Fruit fly (Drosophila melanogaster) whole organism, embryonic: ENCODE measurements around the gene Mdh2.

Source experiments
- Antp ChIP-seq: fragments of 200-800 bp; sonication (Bioruptor generic); optimal IDR thresholded peaks from 3 replicates; lab custom pipeline; 2016; ENCODE audit warnings: missing biosample characterization, missing genetic modification characterization
- Blimp-1 ChIP-seq: fragments of 200-800 bp; sonication (Bioruptor generic); optimal IDR thresholded peaks from 3 replicates; lab custom pipeline; 2018; ENCODE audit warnings: missing biosample characterization, missing genetic modification characterization, mild to moderate bottlenecking, moderate library complexity, missing genetic modification reagents
- CG10654 ChIP-seq: fragments of 200-800 bp; sonication (Bioruptor generic); optimal IDR thresholded peaks from 2 replicates; lab custom pipeline; 2016; ENCODE audit warnings: missing biosample characterization, missing genetic modification characterization
- CG10979 ChIP-seq: fragments of 200-800 bp; sonication (Bioruptor generic); optimal IDR thresholded peaks from 2 replicates; lab custom pipeline; 2018; ENCODE audit warnings: missing biosample characterization, mild to moderate bottlenecking, missing genetic modification characterization, moderate library complexity
- CG11093 ChIP-seq: fragments of 200-800 bp; sonication (Bioruptor generic); IDR thresholded peaks from 3 replicates; pipeline ENCODE4 v1.3.6; 2022; ENCODE audit warnings: missing biosample characterization, missing genetic modification characterization
- CG11456 ChIP-seq: fragments of 200-800 bp; sonication (Bioruptor generic); IDR thresholded peaks from 3 replicates; pipeline ENCODE4 v1.3.6; 2022; ENCODE audit warnings: missing biosample characterization, missing genetic modification characterization
- CG12155 ChIP-seq: fragments of 200-800 bp; sonication (Bioruptor generic); optimal IDR thresholded peaks from 3 replicates; lab custom pipeline; 2016; ENCODE audit warnings: missing biosample characterization, missing genetic modification characterization
- CG13424 ChIP-seq: fragments of 200-800 bp; sonication (Bioruptor generic); optimal IDR thresholded peaks from 2 replicates; lab custom pipeline; 2019; ENCODE audit warnings: missing biosample characterization, mild to moderate bottlenecking, missing genetic modification characterization, moderate library complexity
- CG13624 ChIP-seq: fragments of 200-800 bp; sonication (Bioruptor generic); optimal IDR thresholded peaks from 2 replicates; lab custom pipeline; 2016; ENCODE audit warnings: missing biosample characterization, missing genetic modification characterization
- CG14860 ChIP-seq: fragments of 200-800 bp; sonication (Bioruptor generic); IDR thresholded peaks from 3 replicates; pipeline ENCODE4 v1.3.6; 2022; ENCODE audit warnings: missing biosample characterization, missing genetic modification characterization; ENCODE audit not compliant: partially characterized antibody
- CG15269 ChIP-seq: fragments of 200-800 bp; sonication (Bioruptor generic); optimal IDR thresholded peaks from 2 replicates; lab custom pipeline; 2018; ENCODE audit warnings: missing biosample characterization, mild to moderate bottlenecking, missing genetic modification characterization, moderate library complexity
- CG15479 ChIP-seq: fragments of 200-800 bp; sonication (Bioruptor generic); optimal IDR thresholded peaks from 3 replicates; lab custom pipeline; 2019; ENCODE audit warnings: missing biosample characterization, mild to moderate bottlenecking, missing genetic modification characterization, moderate library complexity
- CG16813 ChIP-seq: fragments of 200-800 bp; sonication (Bioruptor generic); IDR thresholded peaks from 3 replicates; pipeline ENCODE4 v1.3.6; 2022; ENCODE audit warnings: missing biosample characterization, missing genetic modification characterization; ENCODE audit not compliant: partially characterized antibody
- CG17328 ChIP-seq: fragments of 200-800 bp; sonication (Bioruptor generic); IDR thresholded peaks from 2 replicates; pipeline ENCODE4 v1.3.6; 2022; ENCODE audit warnings: missing biosample characterization, missing genetic modification characterization
- CG2875 ChIP-seq: fragments of 200-800 bp; sonication (Bioruptor generic); optimal IDR thresholded peaks from 2 replicates; lab custom pipeline; 2017; ENCODE audit warnings: missing biosample characterization, mild to moderate bottlenecking, missing genetic modification characterization, missing genetic modification reagents
- CG32532 ChIP-seq: fragments of 200-800 bp; sonication (Bioruptor generic); IDR thresholded peaks from 2 replicates; pipeline ENCODE4 v1.3.6; 2022; ENCODE audit warnings: missing biosample characterization, missing genetic modification characterization
- CG4328 ChIP-seq: fragments of 200-800 bp; sonication (Bioruptor generic); optimal IDR thresholded peaks from 3 replicates; lab custom pipeline; 2017; ENCODE audit warnings: missing biosample characterization, missing genetic modification reagents, missing genetic modification characterization
- CG4730 ChIP-seq: fragments of 200-800 bp; sonication (Bioruptor generic); IDR thresholded peaks from 2 replicates; pipeline ENCODE4 v1.3.6; 2022; ENCODE audit warnings: missing biosample characterization, missing genetic modification characterization
- CG6689 ChIP-seq: fragments of 200-800 bp; sonication (Bioruptor generic); IDR thresholded peaks from 2 replicates; pipeline ENCODE4 v1.3.6; 2022; ENCODE audit warnings: missing biosample characterization, missing genetic modification characterization
- CG8089 ChIP-seq: fragments of 200-800 bp; sonication (Bioruptor generic); optimal IDR thresholded peaks from 3 replicates; lab custom pipeline; 2016; ENCODE audit warnings: missing biosample characterization, missing genetic modification characterization
- CG8765 ChIP-seq: fragments of 200-800 bp; sonication (Bioruptor generic); IDR thresholded peaks from 2 replicates; pipeline ENCODE4 v1.3.6; 2022; ENCODE audit warnings: missing biosample characterization, missing genetic modification characterization
- Dip2 ChIP-seq: fragments of 200-800 bp; sonication (Bioruptor generic); IDR thresholded peaks from 2 replicates; pipeline ENCODE4 v1.3.6; 2022; ENCODE audit warnings: missing biosample characterization, missing genetic modification characterization
- E2f2 ChIP-seq: fragments of 200-800 bp; sonication (Bioruptor generic); IDR thresholded peaks from 2 replicates; pipeline ENCODE4 v1.3.6; 2022; ENCODE audit warnings: missing biosample characterization, missing genetic modification characterization
- Eip74EF ChIP-seq, 2 experiments: fragments of 200-800 bp in 1 of 2; fragments of >200 bp in 1 of 2; sonication (Bioruptor generic) in 1 of 2; optimal IDR thresholded peaks; 2 replicates each; lab custom pipeline; 2017 to 2019; ENCODE audit warnings: missing biosample characterization in 2 of 2, missing genetic modification characterization in 2 of 2, mild to moderate bottlenecking in 1 of 2, moderate library complexity in 1 of 2
- HLH3B ChIP-seq: fragments of 200-800 bp; sonication (Bioruptor generic); IDR thresholded peaks from 2 replicates; pipeline ENCODE4 v1.3.6; 2022; ENCODE audit warnings: missing biosample characterization, missing genetic modification characterization
- MBD-R2 ChIP-seq: fragments of 200-800 bp; sonication (Bioruptor generic); IDR thresholded peaks from 2 replicates; pipeline ENCODE4 v1.3.6; 2022; ENCODE audit warnings: missing biosample characterization, missing genetic modification characterization
- Mrtf ChIP-seq: fragments of 200-800 bp; sonication (Bioruptor generic); IDR thresholded peaks from 3 replicates; pipeline ENCODE4 v1.3.6; 2022; ENCODE audit warnings: missing biosample characterization, missing genetic modification characterization
- NK7.1 ChIP-seq: fragments of 200-800 bp; sonication (Bioruptor generic); optimal IDR thresholded peaks from 3 replicates; lab custom pipeline; 2016; ENCODE audit warnings: missing biosample characterization, missing genetic modification characterization
- Nf-YC ChIP-seq: fragments of 200-800 bp; optimal IDR thresholded peaks from 3 replicates; lab custom pipeline; 2019; ENCODE audit warnings: missing biosample characterization, mild to moderate bottlenecking, missing genetic modification characterization, moderate library complexity
- NfI ChIP-seq: fragments of 200-800 bp; sonication (Bioruptor generic); optimal IDR thresholded peaks from 3 replicates; lab custom pipeline; 2018; ENCODE audit warnings: missing biosample characterization, mild to moderate bottlenecking, missing genetic modification characterization, moderate library complexity
- Sox102F ChIP-seq: fragments of 200-800 bp; sonication (Bioruptor generic); optimal IDR thresholded peaks from 2 replicates; lab custom pipeline; 2018; ENCODE audit warnings: missing biosample characterization, mild to moderate bottlenecking, missing genetic modification characterization, moderate library complexity
- Sry-δ ChIP-seq: fragments of 200-800 bp; sonication (Bioruptor generic); optimal IDR thresholded peaks from 2 replicates; lab custom pipeline; 2016; ENCODE audit warnings: missing biosample characterization, missing genetic modification characterization
- TFAM ChIP-seq: fragments of 200-800 bp; sonication (Bioruptor generic); optimal IDR thresholded peaks from 2 replicates; lab custom pipeline; 2017; ENCODE audit warnings: missing biosample characterization, missing genetic modification characterization, inconsistent platforms
- Vsx1 ChIP-seq: fragments of 200-800 bp; sonication (Bioruptor generic); optimal IDR thresholded peaks from 2 replicates; lab custom pipeline; 2017; ENCODE audit warnings: missing biosample characterization, mild to moderate bottlenecking, missing genetic modification characterization, missing genetic modification reagents
- amos ChIP-seq: fragments of 200-800 bp; sonication (Bioruptor generic); IDR thresholded peaks from 2 replicates; pipeline ENCODE4 v1.3.6; 2022; ENCODE audit warnings: missing biosample characterization, missing genetic modification characterization; ENCODE audit not compliant: partially characterized antibody
- ash1 ChIP-seq: fragments of 200-800 bp; sonication (Bioruptor generic); optimal IDR thresholded peaks from 2 replicates; lab custom pipeline; 2018; ENCODE audit warnings: missing biosample characterization, mild to moderate bottlenecking, missing genetic modification characterization
- cato ChIP-seq: fragments of 200-800 bp; sonication (Bioruptor generic); optimal IDR thresholded peaks from 2 replicates; lab custom pipeline; 2016; ENCODE audit warnings: missing biosample characterization, missing genetic modification characterization, borderline replicate concordance
- chif ChIP-seq, 2 experiments: fragments of 200-800 bp; sonication (Bioruptor generic); optimal IDR thresholded peaks; 3 replicates each; lab custom pipeline; 2016; ENCODE audit warnings: missing biosample characterization in 2 of 2, missing genetic modification characterization in 2 of 2
- chn ChIP-seq: fragments of 200-800 bp; sonication (Bioruptor generic); optimal IDR thresholded peaks from 2 replicates; lab custom pipeline; 2016; ENCODE audit warnings: missing biosample characterization, missing genetic modification characterization
- esg ChIP-seq: fragments of 200-800 bp; sonication (Bioruptor generic); conservative IDR thresholded peaks from 2 replicates; pipeline ENCODE4 v1.3.6; 2022; ENCODE audit warnings: missing biosample characterization, missing genetic modification characterization
- eve ChIP-seq, 2 experiments: fragments of >200 bp; optimal IDR thresholded peaks; 2 replicates each; lab custom pipeline; 2017; ENCODE audit warnings: missing biosample characterization in 2 of 2, missing genetic modification characterization in 2 of 2
- eyg ChIP-seq: fragments of 200-800 bp; sonication (Bioruptor generic); optimal IDR thresholded peaks from 3 replicates; lab custom pipeline; 2016; ENCODE audit warnings: missing biosample characterization, missing genetic modification characterization
- fru ChIP-seq: fragments of >200 bp; optimal IDR thresholded peaks from 2 replicates; lab custom pipeline; 2017
- her ChIP-seq: fragments of 200-800 bp; sonication (Bioruptor generic); optimal IDR thresholded peaks from 2 replicates; lab custom pipeline; 2016; ENCODE audit warnings: missing biosample characterization, missing genetic modification characterization
- hkb ChIP-seq, 2 experiments: fragments of 200-800 bp in 1 of 2; fragments of >200 bp in 1 of 2; sonication (Bioruptor generic) in 1 of 2; IDR thresholded peaks in 1 of 2; optimal IDR thresholded peaks in 1 of 2; 2 replicates each; pipeline versions ENCODE4 v1.3.6 to Lab custom; 2017 to 2022; ENCODE audit warnings: missing biosample characterization in 1 of 2, missing genetic modification characterization in 1 of 2
- jumu ChIP-seq: fragments of 200-800 bp; sonication (Bioruptor generic); optimal IDR thresholded peaks from 3 replicates; lab custom pipeline; 2016; ENCODE audit warnings: missing biosample characterization, missing genetic modification characterization
- lab ChIP-seq: fragments of 200-800 bp; sonication (Bioruptor generic); optimal IDR thresholded peaks from 3 replicates; lab custom pipeline; 2017; ENCODE audit warnings: missing biosample characterization, missing genetic modification characterization, mild to moderate bottlenecking, moderate library complexity, missing genetic modification reagents
- ranshi ChIP-seq: fragments of 200-800 bp; sonication (Bioruptor generic); IDR thresholded peaks from 2 replicates; pipeline ENCODE4 v1.3.6; 2022; ENCODE audit warnings: missing biosample characterization, missing genetic modification characterization
- repo ChIP-seq: fragments of 200-800 bp; sonication (Bioruptor generic); optimal IDR thresholded peaks from 2 replicates; lab custom pipeline; 2016; ENCODE audit warnings: missing biosample characterization, missing genetic modification characterization
- schlank ChIP-seq: fragments of 200-800 bp; sonication (Bioruptor generic); optimal IDR thresholded peaks from 2 replicates; lab custom pipeline; 2018; ENCODE audit warnings: missing biosample characterization, mild to moderate bottlenecking, missing genetic modification characterization

The Mdh2 gene

dm6 chr3R:18223434-18223833 is 2.8 kb upstream of the Mdh2 start, which contains the start of the genes mTerf5 and Non3 (continued):
- peak; percentile 63 for TF ChIP-seq CG15269 (tag; lab: Kevin White, UChicago)
- peak; percentile 55 for TF ChIP-seq esg (GFP tag; lab: Robert Waterston, UW)
- no peak for TF ChIP-seq Dip2 (GFP tag; lab: Robert Waterston, UW)
- TF ChIP-seq Sry-δ (GFP tag; lab: Kevin White, UChicago) = peak; percentile 85
- TF ChIP-seq chif (GFP tag; optimal IDR thresholded peaks at IDR 0.05; lab: Kevin White, UChicago) = no peak
- TF ChIP-seq CG11456 (GFP tag; lab: Robert Waterston, UW) = peak; percentile 38; the same call in 1 of the 3 replicates
- peak; percentile 2 for TF ChIP-seq CG2875 (GFP tag; lab: Kevin White, UChicago)
- peak; percentile 56; the same call in 1 of the 2 replicates for TF ChIP-seq E2f2 (GFP tag; lab: Robert Waterston, UW)
- peak; percentile 49; the same call in 1 of the 2 replicates for TF ChIP-seq CG32532
- no peak for TF ChIP-seq cato (GFP tag; lab: Kevin White, UChicago)
- no peak for TF ChIP-seq fru (lab: Kevin White, UChicago)
- peak; percentile 62 for TF ChIP-seq CG10979 (tag; lab: Kevin White, UChicago)
- TF ChIP-seq Mrtf (GFP tag; lab: Robert Waterston, UW) = no peak
- TF ChIP-seq Blimp-1 (GFP tag; lab: Kevin White, UChicago) = peak; percentile 54
- no peak for TF ChIP-seq eyg (GFP tag; lab: Kevin White, UChicago)
- peak; percentile 81 for TF ChIP-seq CG14860
- no peak for TF ChIP-seq schlank (tag; lab: Kevin White, UChicago)
- TF ChIP-seq Vsx1 (GFP tag; lab: Kevin White, UChicago) = peak; percentile 27
- TF ChIP-seq CG11093 (GFP tag; lab: Robert Waterston, UW) = no peak
- no peak for TF ChIP-seq chn (GFP tag; lab: Kevin White, UChicago)
- peak; percentile 23 for TF ChIP-seq jumu
- TF ChIP-seq CG17328 = peak; percentile 51
- peak; percentile 21; the same call in 1 of the 2 replicates for TF ChIP-seq CG4730
- TF ChIP-seq eve (GFP tag; optimal IDR thresholded peaks at IDR 0.05; lab: Kevin White, UChicago) = no peak
- TF ChIP-seq ranshi (GFP tag; lab: Robert Waterston, UW) = 0 out of 2 replicates have a peak, but pooled peaks have one; percentile 40
- no peak for TF ChIP-seq hkb (optimal IDR thresholded peaks at IDR 0.05; lab: Kevin White, UChicago)
- TF ChIP-seq hkb (GFP tag; IDR thresholded peaks at IDR 0.05; lab: Robert Waterston, UW) = peak; percentile 66
- TF ChIP-seq Nf-YC (tag; lab: Kevin White, UChicago) = peak; percentile 65
- TF ChIP-seq lab (GFP tag; lab: Kevin White, UChicago) = peak; percentile 64
- no peak for TF ChIP-seq ash1 (GFP tag; lab: Kevin White, UChicago)
- TF ChIP-seq CG8089 = no peak
- peak; percentile 86 for TF ChIP-seq MBD-R2 (GFP tag; lab: Robert Waterston, UW)
- TF ChIP-seq CG16813 (GFP tag; lab: Robert Waterston, UW) = peak; percentile 89
- no peak for TF ChIP-seq her (GFP tag; lab: Kevin White, UChicago)
- TF ChIP-seq Sox102F (GFP tag; lab: Kevin White, UChicago) = peak; percentile 64
- peak; percentile 57 for TF ChIP-seq CG6689 (GFP tag; lab: Robert Waterston, UW)
- TF ChIP-seq CG4328 (GFP tag; lab: Kevin White, UChicago) = peak; percentile 41
- TF ChIP-seq CG10654 = peak; percentile 56
- TF ChIP-seq repo = peak; percentile 18
- peak; percentile 55 for TF ChIP-seq CG12155 (GFP tag; lab: Kevin White, UChicago)
- no peak for TF ChIP-seq NK7.1 (GFP tag; lab: Kevin White, UChicago)
- no peak for TF ChIP-seq TFAM (GFP tag; lab: Kevin White, UChicago)
- no peak for TF ChIP-seq HLH3B
- TF ChIP-seq Eip74EF (GFP tag; optimal IDR thresholded peaks at IDR 0.05; lab: Kevin White, UChicago) = no peak
- TF ChIP-seq NfI (GFP tag; lab: Kevin White, UChicago) = peak; percentile 69
- TF ChIP-seq CG15479 (GFP tag; lab: Kevin White, UChicago) = no peak
- peak; percentile 84 for TF ChIP-seq amos (GFP tag; lab: Robert Waterston, UW)
- no peak for TF ChIP-seq Antp (GFP tag; lab: Kevin White, UChicago)
- TF ChIP-seq CG13624 = no peak
- TF ChIP-seq CG13424 (tag; lab: Kevin White, UChicago) = peak; percentile 75
- peak; percentile 31; the same call in 1 of the 2 replicates for TF ChIP-seq CG8765 (GFP tag; lab: Robert Waterston, UW)
